Fruit fly (Drosophila melanogaster): ENCODE data around the gene sNPF.

The sNPF gene

DNA sequence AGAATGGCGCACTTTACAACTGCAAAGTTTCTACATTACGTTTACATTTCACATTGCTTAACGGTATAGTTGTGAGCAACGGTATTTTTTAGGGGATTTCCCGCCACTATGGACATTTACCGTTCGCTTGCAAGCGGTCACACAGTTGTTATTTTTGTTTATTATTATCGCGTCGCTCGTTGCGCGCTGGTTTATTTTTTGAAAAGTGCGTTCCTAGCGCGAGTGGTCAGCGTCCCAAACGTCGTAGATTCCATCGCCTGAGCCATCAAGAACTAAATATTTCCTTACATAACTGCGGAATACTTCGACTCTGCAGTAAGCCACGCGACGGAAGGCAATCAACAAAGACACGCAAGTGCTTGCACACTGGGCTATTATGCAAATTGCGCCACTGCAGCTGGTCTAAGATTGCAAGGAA is 38.5 kb downstream of the sNPF start, which contains the start of gene bwa (continued):
- TF ChIP-seq CG13424 (tag; optimal IDR thresholded peaks at IDR 0.05): no peak
- TF ChIP-seq CG18764 (GFP tag; optimal IDR thresholded peaks at IDR 0.05): no peak
- TF ChIP-seq zfh1 (GFP tag; IDR thresholded peaks at IDR 0.05): peak; percentile 38; the same call in 1 of the 3 replicates
- no peak for TF ChIP-seq onecut (GFP tag; IDR thresholded peaks at IDR 0.05)
- peak; percentile 4 for TF ChIP-seq CG1792 (GFP tag; optimal IDR thresholded peaks at IDR 0.05)
- peak; percentile 28 for TF ChIP-seq HHEX (GFP tag; optimal IDR thresholded peaks at IDR 0.05)
- TF ChIP-seq YL-1 (GFP tag; optimal IDR thresholded peaks at IDR 0.05): peak; percentile 28
- TF ChIP-seq tna (GFP tag; IDR thresholded peaks at IDR 0.05; ENCODE audit: partially characterized antibody): no peak; the same call in 1 of the 2 replicates
- TF ChIP-seq Stat92E (GFP tag; optimal IDR thresholded peaks at IDR 0.05): no peak
- no peak for TF ChIP-seq ara (GFP tag; IDR thresholded peaks at IDR 0.05)
- TF ChIP-seq dati (GFP tag; IDR thresholded peaks at IDR 0.05): no peak
- no peak for TF ChIP-seq chif (GFP tag; optimal IDR thresholded peaks at IDR 0.05)
- no peak for TF ChIP-seq dimm (GFP tag; IDR thresholded peaks at IDR 0.05)
- no peak for TF ChIP-seq Hr39 (optimal IDR thresholded peaks at IDR 0.05)
- TF ChIP-seq slbo (GFP tag; IDR thresholded peaks at IDR 0.05): no peak
- TF ChIP-seq CoRest (tag; optimal IDR thresholded peaks at IDR 0.05): peak; percentile 78
- 0 out of 3 replicates have a peak, but pooled peaks have one; percentile 16 for TF ChIP-seq ci (GFP tag; IDR thresholded peaks at IDR 0.05)
- TF ChIP-seq CG3065 (GFP tag; optimal IDR thresholded peaks at IDR 0.05): no peak
- TF ChIP-seq CG3995 (GFP tag; optimal IDR thresholded peaks at IDR 0.05): no peak
- TF ChIP-seq en (GFP tag; optimal IDR thresholded peaks at IDR 0.05): no peak
- peak; percentile 2 for TF ChIP-seq pb (GFP tag; optimal IDR thresholded peaks at IDR 0.05)
- no peak for TF ChIP-seq fd102C (GFP tag; optimal IDR thresholded peaks at IDR 0.05)
- no peak for TF ChIP-seq Elba2 (GFP tag; optimal IDR thresholded peaks at IDR 0.05)
- no peak for TF ChIP-seq CG32532 (GFP tag; IDR thresholded peaks at IDR 0.05)
- TF ChIP-seq CG17359 (tag; optimal IDR thresholded peaks at IDR 0.05): no peak
- TF ChIP-seq CG12744 (GFP tag; optimal IDR thresholded peaks at IDR 0.05): no peak
- TF ChIP-seq ash1 (GFP tag; optimal IDR thresholded peaks at IDR 0.05): no peak
- no peak for TF ChIP-seq CG7745 (tag; optimal IDR thresholded peaks at IDR 0.05)
- no peak for TF ChIP-seq CG1602 (GFP tag; optimal IDR thresholded peaks at IDR 0.05)
- TF ChIP-seq CG11504 (tag; optimal IDR thresholded peaks at IDR 0.05): no peak
- TF ChIP-seq Fer1 (GFP tag; optimal IDR thresholded peaks at IDR 0.05): peak; percentile 4
- TF ChIP-seq CG18011 (GFP tag; optimal IDR thresholded peaks at IDR 0.05): no peak
- TF ChIP-seq CG2199 (GFP tag; IDR thresholded peaks at IDR 0.05): no peak
- TF ChIP-seq CG10462 (GFP tag; optimal IDR thresholded peaks at IDR 0.05): peak; percentile 99
- TF ChIP-seq tap (tag; optimal IDR thresholded peaks at IDR 0.05): no peak
- TF ChIP-seq HLHmδ (GFP tag; optimal IDR thresholded peaks at IDR 0.05): no peak
- no peak for TF ChIP-seq al (GFP tag; IDR thresholded peaks at IDR 0.05)
- TF ChIP-seq klu (GFP tag; IDR thresholded peaks at IDR 0.05): no peak
- peak; percentile 4; the same call in 1 of the 2 replicates for TF ChIP-seq CG13287 (GFP tag; IDR thresholded peaks at IDR 0.05; ENCODE audit: partially characterized antibody)
- no peak for TF ChIP-seq Bteb2 (GFP tag; optimal IDR thresholded peaks at IDR 0.05)
- TF ChIP-seq CG10321 (GFP tag; IDR thresholded peaks at IDR 0.05): no peak
- no peak for TF ChIP-seq CG11085 (GFP tag; IDR thresholded peaks at IDR 0.05)
- TF ChIP-seq HmgZ (tag; optimal IDR thresholded peaks at IDR 0.05): no peak
- TF ChIP-seq trem (tag; optimal IDR thresholded peaks at IDR 0.05): no peak
- no peak for TF ChIP-seq CG7963 (GFP tag; IDR thresholded peaks at IDR 0.05; ENCODE audit: partially characterized antibody)
- no peak for TF ChIP-seq Oaz (GFP tag; IDR thresholded peaks at IDR 0.05)
- TF ChIP-seq amos (GFP tag; IDR thresholded peaks at IDR 0.05; ENCODE audit: partially characterized antibody): peak; percentile 46; the same call in 1 of the 2 replicates
- no peak for TF ChIP-seq sima (GFP tag; optimal IDR thresholded peaks at IDR 0.05)
- no peak for TF ChIP-seq psq (GFP tag; optimal IDR thresholded peaks at IDR 0.05)
- no peak for TF ChIP-seq CG4707 (GFP tag; optimal IDR thresholded peaks at IDR 0.05)
- TF ChIP-seq CG12236 (GFP tag; optimal IDR thresholded peaks at IDR 0.05): no peak
- TF ChIP-seq CG33557 (GFP tag; optimal IDR thresholded peaks at IDR 0.05): no peak

Data from whole organism, embryonic.